Worm (Caenorhabditis elegans): ENCODE measurements around the gene F13H8.8.

Gene F13H8.8

DNA sequence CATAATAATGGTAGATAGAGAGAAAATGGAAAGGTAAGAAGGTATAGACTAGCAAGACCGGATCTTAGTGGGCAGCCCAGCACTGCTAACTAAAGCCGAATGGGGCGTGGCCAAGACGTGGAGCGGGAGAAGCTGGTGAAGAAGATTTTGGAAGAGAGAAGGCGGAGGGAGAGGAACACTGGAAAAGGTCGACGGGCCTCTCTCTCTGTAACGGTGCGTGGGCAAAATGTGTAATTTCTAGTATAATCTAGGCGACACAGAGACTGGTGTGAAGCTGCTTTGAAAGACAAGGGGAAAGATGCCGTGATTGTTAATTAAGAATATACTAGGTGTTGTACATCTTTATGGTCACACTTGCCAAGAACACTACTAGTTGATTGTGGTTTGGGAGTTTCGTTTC is 11.9 kb downstream of the F13H8.8 start, which contains the start of gene F13H8.5:
Gene F13H8.5 (minus strand): TSS at position 101 of the 400 bp plus-strand sequence.
- TF ChIP-seq ceh-13 (GFP tag; optimal IDR thresholded peaks at IDR 0.05) (no peak), hmg-4 (GFP tag; optimal IDR thresholded peaks at IDR 0.05) (no peak), ceh-36 (tag; optimal IDR thresholded peaks at IDR 0.05) (no peak), aly-1 (tag; optimal IDR thresholded peaks at IDR 0.05) (no peak), tbx-37 (GFP tag; conservative IDR thresholded peaks at IDR 0.05) (no peak), flt-1 (GFP tag; IDR thresholded peaks at IDR 0.05) (no peak), tra-4 (tag; optimal IDR thresholded peaks at IDR 0.05) (no peak), B0310.2 (tag; optimal IDR thresholded peaks at IDR 0.05) (no peak), F13C5.2 (tag; optimal IDR thresholded peaks at IDR 0.05) (no peak), ama-1 (optimal IDR thresholded peaks at IDR 0.05) (no peak), scrt-1 (GFP tag; IDR thresholded peaks at IDR 0.05) (no peak)

DNA sequence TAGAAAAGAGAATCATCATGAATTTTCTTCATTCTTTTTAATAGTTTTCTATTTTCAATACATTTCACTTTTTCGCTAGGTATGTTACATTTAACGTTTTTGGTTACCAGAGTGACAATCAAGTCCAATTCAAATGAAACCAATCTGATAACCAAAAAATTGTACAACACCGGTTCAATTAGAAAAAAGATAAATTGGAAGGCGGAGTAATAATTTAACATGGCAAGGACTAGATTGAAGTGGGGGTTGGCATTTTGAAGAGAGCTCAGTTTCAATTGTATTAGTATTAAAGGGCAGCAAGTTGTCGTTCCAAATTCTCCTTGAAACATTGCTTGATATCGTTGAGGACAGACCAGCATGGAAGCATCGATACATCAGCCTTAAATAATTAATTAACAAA is 15.2 kb downstream of the F13H8.8 start:
- TF ChIP-seq hmbx-1 (tag; optimal IDR thresholded peaks at IDR 0.05), result no peak
- TF ChIP-seq pes-1 (GFP tag; IDR thresholded peaks at IDR 0.05), result no peak
- TF ChIP-seq ets-7 (tag; optimal IDR thresholded peaks at IDR 0.05), result no peak
- TF ChIP-seq hmg-4 (GFP tag; optimal IDR thresholded peaks at IDR 0.05), result no peak
- TF ChIP-seq flt-1 (GFP tag; IDR thresholded peaks at IDR 0.05), result no peak

DNA sequence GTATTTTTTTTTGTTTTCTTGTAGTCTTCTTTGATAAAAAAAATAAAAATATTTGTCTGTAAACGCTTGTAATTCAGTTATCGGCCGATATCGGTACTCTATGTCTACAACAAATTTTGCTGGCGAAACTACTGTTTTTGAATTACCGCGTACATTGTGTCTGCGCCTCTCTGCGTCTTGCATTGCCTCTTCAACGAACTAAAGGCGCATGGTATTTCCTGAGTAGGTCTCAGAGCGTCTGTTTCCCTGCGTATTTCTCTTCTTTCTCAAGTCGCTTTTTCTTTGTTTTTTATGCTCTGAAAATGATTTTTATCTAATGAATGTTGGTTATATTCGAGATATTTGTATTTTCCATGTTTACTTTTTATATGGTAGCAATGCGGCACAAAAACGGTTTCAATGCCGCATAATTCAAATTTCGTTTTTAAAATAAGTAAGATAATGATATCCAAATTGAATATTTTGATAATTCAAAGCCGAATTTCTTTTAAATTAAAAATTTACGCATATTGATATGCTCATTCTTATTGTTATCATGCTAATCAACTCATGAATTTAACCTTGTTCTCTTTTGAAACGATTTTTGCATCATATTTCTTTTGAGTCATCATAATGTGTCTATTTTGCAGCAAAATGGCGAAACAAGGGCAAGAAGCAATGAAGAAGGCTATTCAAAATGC is 17.0 kb downstream of the F13H8.8 start, which contains the start of gene phb-2:
Gene phb-2 (plus strand): TSS at position 630 of the 680 bp plus-strand sequence.
- TF ChIP-seq F13C5.2 (tag; optimal IDR thresholded peaks at IDR 0.05) (peak; percentile 39), pes-1 (GFP tag; IDR thresholded peaks at IDR 0.05) (no peak), aly-1 (tag; optimal IDR thresholded peaks at IDR 0.05) (peak; percentile 7)

DNA sequence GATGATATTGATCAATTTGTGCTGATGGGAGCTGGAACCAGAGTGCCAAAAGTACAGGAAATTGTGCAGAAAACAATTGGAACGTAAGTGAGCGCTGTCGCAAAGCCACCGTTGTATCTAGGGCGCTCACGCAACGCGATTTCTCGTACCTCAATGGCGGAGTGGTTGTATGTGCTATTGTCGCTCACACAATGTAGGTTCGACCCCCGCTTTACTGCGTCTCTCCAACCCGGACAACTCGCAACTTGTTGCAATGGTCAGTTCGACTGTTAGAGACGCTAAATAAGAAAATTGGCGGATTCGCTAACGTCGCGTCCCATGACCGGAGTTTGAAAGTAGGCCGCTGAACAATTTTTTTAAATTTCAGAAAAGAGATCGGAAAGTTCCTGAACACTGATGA is 19.4 kb downstream of the F13H8.8 start:
- TF ChIP-seq ceh-13 (GFP tag; optimal IDR thresholded peaks at IDR 0.05) (peak; percentile 82), B0310.2 (tag; optimal IDR thresholded peaks at IDR 0.05) (peak; percentile 79), hmg-4 (GFP tag; optimal IDR thresholded peaks at IDR 0.05) (peak; percentile 95), hmbx-1 (tag; optimal IDR thresholded peaks at IDR 0.05) (peak; percentile 50), tbx-37 (GFP tag; conservative IDR thresholded peaks at IDR 0.05) (peak; percentile 78), aly-1 (tag; optimal IDR thresholded peaks at IDR 0.05) (peak; percentile 95), hnd-1 (tag; optimal IDR thresholded peaks at IDR 0.05) (peak; percentile 72), tra-4 (tag; optimal IDR thresholded peaks at IDR 0.05) (peak; percentile 60), ets-7 (tag; optimal IDR thresholded peaks at IDR 0.05) (peak; percentile 81), F13C5.2 (tag; optimal IDR thresholded peaks at IDR 0.05) (peak; percentile 56), pes-1 (GFP tag; IDR thresholded peaks at IDR 0.05) (peak; percentile 91), flt-1 (GFP tag; IDR thresholded peaks at IDR 0.05) (peak; percentile 82), sea-1 (GFP tag; conservative IDR thresholded peaks at IDR 0.05) (peak; percentile 90), ama-1 (optimal IDR thresholded peaks at IDR 0.05) (no peak), tbx-11 (GFP tag; IDR thresholded peaks at IDR 0.05) (peak; percentile 91), scrt-1 (GFP tag; IDR thresholded peaks at IDR 0.05) (peak; percentile 89), ceh-36 (tag; optimal IDR thresholded peaks at IDR 0.05) (peak; percentile 95)

ce11 chrII:6248029-6248428 is 19.9 kb downstream of the F13H8.8 start:
- TF ChIP-seq ets-7 (tag; optimal IDR thresholded peaks at IDR 0.05) (no peak), sea-1 (GFP tag; conservative IDR thresholded peaks at IDR 0.05) (no peak), tbx-11 (GFP tag; IDR thresholded peaks at IDR 0.05) (no peak), hnd-1 (tag; optimal IDR thresholded peaks at IDR 0.05) (no peak), flt-1 (GFP tag; IDR thresholded peaks at IDR 0.05) (no peak), ama-1 (optimal IDR thresholded peaks at IDR 0.05) (no peak), tra-4 (tag; optimal IDR thresholded peaks at IDR 0.05) (no peak), tbx-37 (GFP tag; conservative IDR thresholded peaks at IDR 0.05) (no peak), F13C5.2 (tag; optimal IDR thresholded peaks at IDR 0.05) (no peak), pes-1 (GFP tag; IDR thresholded peaks at IDR 0.05) (no peak), ceh-13 (GFP tag; optimal IDR thresholded peaks at IDR 0.05) (no peak), ceh-36 (tag; optimal IDR thresholded peaks at IDR 0.05) (no peak), B0310.2 (tag; optimal IDR thresholded peaks at IDR 0.05) (no peak), scrt-1 (GFP tag; IDR thresholded peaks at IDR 0.05) (no peak), aly-1 (tag; optimal IDR thresholded peaks at IDR 0.05) (no peak), hmg-4 (GFP tag; optimal IDR thresholded peaks at IDR 0.05) (no peak)

DNA sequence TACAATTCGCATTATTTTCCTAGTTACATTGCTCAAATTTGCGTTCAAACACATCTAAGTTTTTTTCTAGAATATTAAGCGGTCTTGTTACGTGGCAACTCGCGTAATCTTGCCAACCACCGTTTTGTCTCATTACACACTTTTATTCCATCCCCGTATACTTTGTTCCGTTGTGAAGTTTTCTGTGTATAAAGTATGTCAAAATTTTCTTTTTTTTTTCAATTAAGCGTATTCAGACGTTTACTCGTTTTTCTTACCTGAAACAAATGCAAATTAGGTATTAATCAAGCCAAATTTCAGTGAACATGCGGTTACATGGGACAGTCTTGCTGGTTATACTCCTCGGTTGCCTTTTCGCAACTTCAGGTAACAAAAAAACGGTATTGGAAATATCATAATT is 20.9 kb downstream of the F13H8.8 start, which contains the start of gene T24H7.2:
Gene T24H7.2 (plus strand): TSS at position 301 of the 400 bp plus-strand sequence.
- TF ChIP-seq aly-1 (tag; optimal IDR thresholded peaks at IDR 0.05) (no peak), scrt-1 (GFP tag; IDR thresholded peaks at IDR 0.05) (no peak), hnd-1 (tag; optimal IDR thresholded peaks at IDR 0.05) (no peak), ets-7 (tag; optimal IDR thresholded peaks at IDR 0.05) (no peak), hmg-4 (GFP tag; optimal IDR thresholded peaks at IDR 0.05) (no peak), ceh-13 (GFP tag; optimal IDR thresholded peaks at IDR 0.05) (no peak), ama-1 (optimal IDR thresholded peaks at IDR 0.05) (no peak), sea-1 (GFP tag; conservative IDR thresholded peaks at IDR 0.05) (no peak), tbx-37 (GFP tag; conservative IDR thresholded peaks at IDR 0.05) (no peak), tra-4 (tag; optimal IDR thresholded peaks at IDR 0.05) (no peak), flt-1 (GFP tag; IDR thresholded peaks at IDR 0.05) (no peak), tbx-11 (GFP tag; IDR thresholded peaks at IDR 0.05) (no peak), ceh-36 (tag; optimal IDR thresholded peaks at IDR 0.05) (no peak), F13C5.2 (tag; optimal IDR thresholded peaks at IDR 0.05) (no peak), hmbx-1 (tag; optimal IDR thresholded peaks at IDR 0.05) (no peak)

DNA sequence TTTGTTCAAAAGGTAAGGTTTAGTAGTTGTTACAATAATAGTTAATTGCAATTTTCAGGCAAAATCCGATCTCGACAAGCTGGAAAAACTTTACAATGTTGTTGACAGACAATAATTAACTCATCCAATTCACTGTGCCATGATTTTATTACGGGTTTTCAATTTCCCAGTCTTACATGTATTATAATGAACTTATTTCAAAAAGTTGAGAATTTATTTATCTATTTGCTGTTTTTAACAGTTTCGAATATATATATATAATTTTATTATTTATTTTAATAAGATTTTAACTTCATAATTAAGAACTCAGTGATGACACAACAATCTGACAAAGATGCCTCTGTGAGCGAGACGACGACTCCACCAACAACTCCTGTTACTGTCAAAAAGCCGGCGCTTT is 21.8 kb downstream of the F13H8.8 start, which contains the start of gene lelo-1:
Gene lelo-1 (plus strand): TSS at position 301 of the 400 bp plus-strand sequence.
- TF ChIP-seq tbx-37 (GFP tag; conservative IDR thresholded peaks at IDR 0.05) (no peak), scrt-1 (GFP tag; IDR thresholded peaks at IDR 0.05) (no peak), flt-1 (GFP tag; IDR thresholded peaks at IDR 0.05) (no peak), aly-1 (tag; optimal IDR thresholded peaks at IDR 0.05) (no peak), tbx-11 (GFP tag; IDR thresholded peaks at IDR 0.05) (no peak), tra-4 (tag; optimal IDR thresholded peaks at IDR 0.05) (no peak), hmg-4 (GFP tag; optimal IDR thresholded peaks at IDR 0.05) (no peak), hmbx-1 (tag; optimal IDR thresholded peaks at IDR 0.05) (no peak), ets-7 (tag; optimal IDR thresholded peaks at IDR 0.05) (no peak), F13C5.2 (tag; optimal IDR thresholded peaks at IDR 0.05) (no peak), sea-1 (GFP tag; conservative IDR thresholded peaks at IDR 0.05) (no peak), B0310.2 (tag; optimal IDR thresholded peaks at IDR 0.05) (no peak), pes-1 (GFP tag; IDR thresholded peaks at IDR 0.05) (no peak), ceh-13 (GFP tag; optimal IDR thresholded peaks at IDR 0.05) (no peak), hnd-1 (tag; optimal IDR thresholded peaks at IDR 0.05) (no peak)

All from whole organism, early embryonic.